Worm (Caenorhabditis elegans) whole organism, L3 larva: ENCODE measurements around the gene F22E5.7.

Source experiments
- ZK546.5 ChIP-seq: sonication (generic microtip); optimal IDR thresholded peaks from 2 replicates; lab custom pipeline; 2017; ENCODE audit warnings: missing biosample characterization, missing genetic modification characterization
- elt-3 ChIP-seq, 3 experiments: fragments of 150-350 bp in 1 of 3; sonication (generic microtip) in 2 of 3; optimal IDR thresholded peaks; 2 replicates in 2 of 3; 4 replicates in 1 of 3; lab custom pipeline; 2014 to 2017; ENCODE audit warnings: missing biosample characterization in 3 of 3, missing genetic modification characterization in 3 of 3
- eor-1 ChIP-seq, 2 experiments: fragments of 150-350 bp; optimal IDR thresholded peaks; 2 replicates each; lab custom pipeline; 2014 to 2018; ENCODE audit warnings: missing biosample characterization in 2 of 2, missing genetic modification characterization in 2 of 2
- fos-1 ChIP-seq: fragments of 150-350 bp; optimal IDR thresholded peaks from 2 replicates; lab custom pipeline; 2014; ENCODE audit warnings: missing biosample characterization, missing genetic modification characterization
- jun-1 ChIP-seq: fragments of 150-350 bp; optimal IDR thresholded peaks from 2 replicates; lab custom pipeline; 2014; ENCODE audit warnings: missing biosample characterization, missing genetic modification reagents, missing genetic modification characterization
- mdl-1 ChIP-seq: fragments of 150-350 bp; optimal IDR thresholded peaks from 2 replicates; lab custom pipeline; 2014; ENCODE audit warnings: missing biosample characterization, missing genetic modification characterization
- nfya-1 ChIP-seq: sonication (generic microtip); optimal IDR thresholded peaks from 2 replicates; lab custom pipeline; 2017; ENCODE audit warnings: missing genetic modification characterization, mild to moderate bottlenecking, missing compliant biosample characterization, antibody characterized with exemption, moderate library complexity; ENCODE audit not compliant: insufficient read depth
- nhr-12 ChIP-seq: fragments of 150-350 bp; optimal IDR thresholded peaks from 2 replicates; lab custom pipeline; 2014; ENCODE audit warnings: missing biosample characterization, missing genetic modification characterization
- zag-1 ChIP-seq: fragments of 150-350 bp; optimal IDR thresholded peaks from 2 replicates; lab custom pipeline; 2014; ENCODE audit warnings: missing biosample characterization, missing genetic modification characterization

DNA sequence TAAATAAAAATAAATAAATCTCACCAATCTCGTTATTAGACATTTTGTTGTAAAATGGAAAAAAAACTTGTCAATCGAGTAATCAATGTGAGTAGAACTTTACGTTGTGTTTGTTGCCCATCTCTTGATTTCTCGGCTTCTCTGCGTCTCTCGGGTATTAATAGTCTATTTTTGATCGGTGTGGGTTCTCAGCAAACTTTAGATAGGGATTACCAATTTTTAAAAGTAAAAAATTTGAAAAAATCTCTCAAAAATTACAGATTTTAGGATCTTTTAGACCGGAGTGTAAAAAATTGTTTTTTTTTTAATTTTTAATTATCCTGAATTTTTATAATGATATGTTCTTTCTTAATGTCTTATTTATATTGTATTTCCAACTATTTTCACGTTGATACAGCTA, 4.5 kb upstream of the F22E5.7 start, which contains the start of gene F22E5.21:
- TF ChIP-seq eor-1 (tag; optimal IDR thresholded peaks at IDR 0.05; lab: Kevin White, UChicago) (no peak), nfya-1 (tag; lab: Kevin White, UChicago) (no peak), nhr-12 (tag; lab: Kevin White, UChicago) (no peak), mdl-1 (no peak), elt-3 (tag; optimal IDR thresholded peaks at IDR 0.05; lab: Kevin White, UChicago) (no peak), ZK546.5 (tag; lab: Kevin White, UChicago) (no peak), jun-1 (tag; lab: Kevin White, UChicago) (no peak), zag-1 (tag; lab: Kevin White, UChicago) (no peak), fos-1 (tag; lab: Kevin White, UChicago) (no peak)
